Fruit fly (Drosophila melanogaster) whole organism, wandering third instar larva: ENCODE data around the gene CG10602.

ENCODE experiments used
- Abd-B ChIP-seq: fragments of >200 bp; optimal IDR thresholded peaks from 2 replicates; lab custom pipeline; 2017; ENCODE audit warnings: missing biosample characterization, missing genetic modification characterization
- CG9705 ChIP-seq: fragments of 200-800 bp; sonication (Bioruptor generic); optimal IDR thresholded peaks from 2 replicates; lab custom pipeline; 2018; ENCODE audit warnings: missing biosample characterization, mild to moderate bottlenecking, missing genetic modification characterization
- GATAd ChIP-seq: sonication (Bioruptor generic); optimal IDR thresholded peaks from 2 replicates; lab custom pipeline; 2016; ENCODE audit warnings: missing biosample characterization, missing genetic modification characterization
- HLH106 ChIP-seq: fragments of 200-800 bp; optimal IDR thresholded peaks from 3 replicates; lab custom pipeline; 2019; ENCODE audit warnings: missing biosample characterization, mild to moderate bottlenecking, missing genetic modification characterization, moderate library complexity
- Hr78 ChIP-seq: fragments of >200 bp; optimal IDR thresholded peaks from 2 replicates; lab custom pipeline; 2017; ENCODE audit warnings: missing biosample characterization, missing genetic modification characterization
- Sp1 ChIP-seq: fragments of 200-800 bp; sonication (Bioruptor generic); optimal IDR thresholded peaks from 3 replicates; lab custom pipeline; 2019; ENCODE audit warnings: missing biosample characterization, mild to moderate bottlenecking, missing genetic modification characterization, moderate library complexity
- br ChIP-seq: fragments of 200-800 bp; sonication (Bioruptor generic); optimal IDR thresholded peaks from 2 replicates; lab custom pipeline; 2016; ENCODE audit warnings: missing biosample characterization, missing genetic modification characterization
- brk ChIP-seq: fragments of 200-800 bp; sonication (Bioruptor generic); optimal IDR thresholded peaks from 2 replicates; lab custom pipeline; 2016; ENCODE audit warnings: missing biosample characterization, mild to moderate bottlenecking, missing genetic modification characterization
- fru ChIP-seq: fragments of 200-800 bp; sonication (Bioruptor generic); optimal IDR thresholded peaks from 3 replicates; lab custom pipeline; 2016; ENCODE audit warnings: missing biosample characterization, mild to moderate bottlenecking, missing genetic modification characterization
- h ChIP-seq: fragments of 200-800 bp; sonication (Bioruptor generic); optimal IDR thresholded peaks from 3 replicates; lab custom pipeline; 2016; ENCODE audit warnings: missing biosample characterization, mild to moderate bottlenecking, missing genetic modification characterization
- lola ChIP-seq: fragments of >200 bp; optimal IDR thresholded peaks from 2 replicates; lab custom pipeline; 2017; ENCODE audit warnings: missing biosample characterization, missing genetic modification characterization
- psq ChIP-seq: fragments of 200-800 bp; sonication (Bioruptor generic); optimal IDR thresholded peaks from 3 replicates; lab custom pipeline; 2017; ENCODE audit warnings: missing biosample characterization, mild to moderate bottlenecking, missing genetic modification characterization, moderate library complexity
- sage ChIP-seq: fragments of 200-800 bp; sonication (Bioruptor generic); optimal IDR thresholded peaks from 2 replicates; lab custom pipeline; 2016; ENCODE audit warnings: missing biosample characterization, mild to moderate bottlenecking, missing genetic modification characterization
- usp ChIP-seq: fragments of >200 bp; optimal IDR thresholded peaks from 2 replicates; lab custom pipeline; 2017; ENCODE audit warnings: missing biosample characterization, missing genetic modification characterization

DNA sequence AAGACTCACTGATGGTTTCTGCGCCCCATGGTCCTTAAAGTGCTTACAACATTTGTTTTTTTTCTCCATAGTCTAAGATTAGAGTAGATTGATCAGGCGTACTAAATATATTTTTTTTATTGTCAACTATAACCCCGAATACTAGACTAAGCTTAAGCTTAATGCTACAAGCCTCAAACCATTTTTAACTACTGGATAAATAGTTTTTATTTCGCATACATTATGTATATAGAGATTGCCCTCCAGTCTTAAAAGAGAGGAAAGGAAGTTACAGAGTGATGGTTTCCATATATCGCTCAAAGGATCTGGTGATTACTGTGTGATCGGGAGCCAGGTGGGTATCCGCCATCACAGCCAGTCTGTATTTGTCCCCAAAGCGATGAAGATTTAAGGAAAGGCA lies 17.8 kb downstream of the CG10602 start, which contains the start of gene CG31752:
- TF ChIP-seq sage (GFP tag; lab: Kevin White, UChicago) = no peak
- no peak for TF ChIP-seq lola (GFP tag; lab: Kevin White, UChicago)
- no peak for TF ChIP-seq fru
- no peak for TF ChIP-seq CG9705
- TF ChIP-seq h = no peak
- TF ChIP-seq HLH106 = no peak
- no peak for TF ChIP-seq br (GFP tag; lab: Kevin White, UChicago)
- no peak for TF ChIP-seq Abd-B (GFP tag; lab: Kevin White, UChicago)
- TF ChIP-seq Hr78 (GFP tag; lab: Kevin White, UChicago) = no peak
- TF ChIP-seq GATAd (GFP tag; lab: Kevin White, UChicago) = no peak
- TF ChIP-seq Sp1 (GFP tag; lab: Kevin White, UChicago) = no peak
- no peak for TF ChIP-seq usp
- TF ChIP-seq brk = no peak
- TF ChIP-seq psq (GFP tag; lab: Kevin White, UChicago) = no peak
